In genomic region chr3R:26956376-26957062, dm6 we compare ENCODE assay signal across 1 fruit fly cellular context.
A peak's percentile ranks its signal among the peaks of the same experiment; 100 is the strongest.
TF ChIP-seq lines count a peak whose summit lies in the region.

No protein-coding gene starts in this region.

TF ChIP-seq in whole organism, embryonic, 481 proteins besides CTCF, POLR2A, EP300 and RAD21 (continued from another document and continues in another):
- TF ChIP-seq psq (GFP tag; optimal IDR thresholded peaks at IDR 0.05; lab: Kevin White, UChicago) (no peak), Max (GFP tag; optimal IDR thresholded peaks at IDR 0.05; lab: Kevin White, UChicago) (no peak), dati (GFP tag; IDR thresholded peaks at IDR 0.05; lab: Robert Waterston, UW) (no peak), tll (GFP tag; optimal IDR thresholded peaks at IDR 0.05; lab: Kevin White, UChicago) (no peak), gsb (GFP tag; IDR thresholded peaks at IDR 0.05; lab: Robert Waterston, UW) (no peak), ken (GFP tag; IDR thresholded peaks at IDR 0.05; lab: Robert Waterston, UW) (no peak), CG10979 (tag; optimal IDR thresholded peaks at IDR 0.05; lab: Kevin White, UChicago) (peak; percentile 3), CG13775 (GFP tag; optimal IDR thresholded peaks at IDR 0.05; lab: Kevin White, UChicago) (no peak), Chrac-16 (GFP tag; optimal IDR thresholded peaks at IDR 0.05; lab: Kevin White, UChicago) (no peak), CG9817 (tag; optimal IDR thresholded peaks at IDR 0.05; lab: Kevin White, UChicago) (no peak), crol (GFP tag; IDR thresholded peaks at IDR 0.05; lab: Robert Waterston, UW) (no peak), CG10274 (GFP tag; optimal IDR thresholded peaks at IDR 0.05; lab: Kevin White, UChicago) (no peak), sd (tag; optimal IDR thresholded peaks at IDR 0.05; lab: Kevin White, UChicago) (no peak), lmd (GFP tag; IDR thresholded peaks at IDR 0.05; lab: Robert Waterston, UW) (no peak), pb (GFP tag; optimal IDR thresholded peaks at IDR 0.05; lab: Kevin White, UChicago) (peak; percentile 25), Asciz (GFP tag; optimal IDR thresholded peaks at IDR 0.05; lab: Kevin White, UChicago) (no peak), CG12942 (GFP tag; optimal IDR thresholded peaks at IDR 0.05; lab: Kevin White, UChicago) (no peak), CG4854 (GFP tag; optimal IDR thresholded peaks at IDR 0.05; lab: Kevin White, UChicago) (no peak), CG10959 (GFP tag; IDR thresholded peaks at IDR 0.05; lab: Robert Waterston, UW) (no peak), pfk (GFP tag; optimal IDR thresholded peaks at IDR 0.05; lab: Kevin White, UChicago) (no peak), CG31224 (GFP tag; IDR thresholded peaks at IDR 0.05; lab: Robert Waterston, UW) (no peak), Side (GFP tag; optimal IDR thresholded peaks at IDR 0.05; lab: Kevin White, UChicago) (no peak), HLH54F (GFP tag; optimal IDR thresholded peaks at IDR 0.05; lab: Kevin White, UChicago) (no peak), jing (GFP tag; optimal IDR thresholded peaks at IDR 0.05; lab: Kevin White, UChicago) (no peak), Sry-β (GFP tag; optimal IDR thresholded peaks at IDR 0.05; lab: Kevin White, UChicago) (no peak), CG11398 (GFP tag; optimal IDR thresholded peaks at IDR 0.05; lab: Kevin White, UChicago) (no peak), CG13296 (GFP tag; optimal IDR thresholded peaks at IDR 0.05; lab: Kevin White, UChicago) (no peak), Nf-YA (GFP tag; IDR thresholded peaks at IDR 0.05; lab: Robert Waterston, UW) (no peak), CG14441 (GFP tag; IDR thresholded peaks at IDR 0.05; lab: Robert Waterston, UW) (0 out of 2 replicates have a peak, but pooled peaks have one; percentile 24), Dip3 (GFP tag; optimal IDR thresholded peaks at IDR 0.05; lab: Kevin White, UChicago) (no peak), CG11456 (GFP tag; IDR thresholded peaks at IDR 0.05; lab: Robert Waterston, UW) (0 out of 3 replicates have a peak, but pooled peaks have one; percentile 45), sens (GFP tag; lab: Kevin White, UChicago) (peak; percentile 62), wor (GFP tag; IDR thresholded peaks at IDR 0.05; lab: Robert Waterston, UW) (no peak), HHEX (GFP tag; optimal IDR thresholded peaks at IDR 0.05; lab: Kevin White, UChicago) (no peak), CG32767 (GFP tag; IDR thresholded peaks at IDR 0.05; lab: Robert Waterston, UW) (no peak), CG15514 (GFP tag; optimal IDR thresholded peaks at IDR 0.05; lab: Kevin White, UChicago) (no peak), CG6813 (GFP tag; optimal IDR thresholded peaks at IDR 0.05; lab: Kevin White, UChicago) (no peak), CG1603 (tag; optimal IDR thresholded peaks at IDR 0.05; lab: Kevin White, UChicago) (peak; percentile 3), CG32532 (GFP tag; IDR thresholded peaks at IDR 0.05; lab: Robert Waterston, UW) (no peak), tio (GFP tag; optimal IDR thresholded peaks at IDR 0.05; lab: Kevin White, UChicago) (no peak), grn (GFP tag; optimal IDR thresholded peaks at IDR 0.05; lab: Kevin White, UChicago) (no peak), fd64A (GFP tag; optimal IDR thresholded peaks at IDR 0.05; lab: Kevin White, UChicago) (no peak), prd (optimal IDR thresholded peaks at IDR 0.05; lab: Kevin White, UChicago) (no peak), prd (GFP tag; IDR thresholded peaks at IDR 0.05; lab: Robert Waterston, UW) (no peak), Bteb2 (GFP tag; optimal IDR thresholded peaks at IDR 0.05; lab: Kevin White, UChicago) (no peak), E2f2 (GFP tag; IDR thresholded peaks at IDR 0.05; lab: Robert Waterston, UW) (peak; percentile 21; the same call in 1 of the 2 replicates), CG12219 (GFP tag; optimal IDR thresholded peaks at IDR 0.05; lab: Kevin White, UChicago) (peak; percentile 23), pros (GFP tag; optimal IDR thresholded peaks at IDR 0.05; lab: Kevin White, UChicago) (no peak), CG9876 (GFP tag; optimal IDR thresholded peaks at IDR 0.05; lab: Kevin White, UChicago) (no peak), run (tag; optimal IDR thresholded peaks at IDR 0.05; lab: Kevin White, UChicago) (no peak), esg (GFP tag; conservative IDR thresholded peaks at IDR 0.05; lab: Robert Waterston, UW) (no peak), ase (GFP tag; IDR thresholded peaks at IDR 0.05; lab: Robert Waterston, UW) (no peak), CG7963 (GFP tag; IDR thresholded peaks at IDR 0.05; lab: Robert Waterston, UW; ENCODE audit: partially characterized antibody) (no peak), Nf-YC (tag; optimal IDR thresholded peaks at IDR 0.05; lab: Kevin White, UChicago) (no peak), CG3163 (GFP tag; optimal IDR thresholded peaks at IDR 0.05; lab: Kevin White, UChicago) (no peak), CG14014 (GFP tag; IDR thresholded peaks at IDR 0.05; lab: Robert Waterston, UW) (no peak), nmo (GFP tag; optimal IDR thresholded peaks at IDR 0.05; lab: Kevin White, UChicago) (no peak), CG14860 (GFP tag; IDR thresholded peaks at IDR 0.05; lab: Robert Waterston, UW; ENCODE audit: partially characterized antibody) (no peak), org-1 (GFP tag; optimal IDR thresholded peaks at IDR 0.05; lab: Kevin White, UChicago) (no peak), CG12071 (GFP tag; optimal IDR thresholded peaks at IDR 0.05; lab: Kevin White, UChicago) (no peak), CG7745 (tag; optimal IDR thresholded peaks at IDR 0.05; lab: Kevin White, UChicago) (no peak), hbn (GFP tag; IDR thresholded peaks at IDR 0.05; lab: Robert Waterston, UW; ENCODE audit: partially characterized antibody) (no peak), corto (GFP tag; optimal IDR thresholded peaks at IDR 0.05; lab: Kevin White, UChicago) (no peak), sqz (GFP tag; optimal IDR thresholded peaks at IDR 0.05; lab: Kevin White, UChicago) (peak; percentile 12), insv (GFP tag; optimal IDR thresholded peaks at IDR 0.05; lab: Kevin White, UChicago) (no peak), CG17612 (GFP tag; IDR thresholded peaks at IDR 0.05; lab: Robert Waterston, UW) (no peak), stwl (tag; optimal IDR thresholded peaks at IDR 0.05; lab: Kevin White, UChicago) (no peak), CG14710 (tag; optimal IDR thresholded peaks at IDR 0.05; lab: Kevin White, UChicago) (no peak), CG2875 (GFP tag; optimal IDR thresholded peaks at IDR 0.05; lab: Kevin White, UChicago) (no peak), CG15011 (GFP tag; optimal IDR thresholded peaks at IDR 0.05; lab: Kevin White, UChicago) (no peak), CG12299 (tag; optimal IDR thresholded peaks at IDR 0.05; lab: Kevin White, UChicago) (no peak), CG11504 (tag; optimal IDR thresholded peaks at IDR 0.05; lab: Kevin White, UChicago) (peak; percentile 16), PHDP (tag; optimal IDR thresholded peaks at IDR 0.05; lab: Kevin White, UChicago) (no peak), scrt (GFP tag; optimal IDR thresholded peaks at IDR 0.05; lab: Kevin White, UChicago) (no peak), slbo (GFP tag; IDR thresholded peaks at IDR 0.05; lab: Robert Waterston, UW) (peak; percentile 35; the same call in 1 of the 2 replicates), CG18476 (GFP tag; optimal IDR thresholded peaks at IDR 0.05; lab: Kevin White, UChicago) (peak; percentile 67), ssp (GFP tag; IDR thresholded peaks at IDR 0.05; lab: Robert Waterston, UW) (no peak), CG10543 (GFP tag; optimal IDR thresholded peaks at IDR 0.05; lab: Kevin White, UChicago) (no peak), ash1 (GFP tag; optimal IDR thresholded peaks at IDR 0.05; lab: Kevin White, UChicago) (no peak), CG8290 (GFP tag; optimal IDR thresholded peaks at IDR 0.05; lab: Kevin White, UChicago) (no peak), CG8290 (tag; optimal IDR thresholded peaks at IDR 0.05; lab: Kevin White, UChicago) (peak in 1 of 2 experiments; percentile 24), wek (GFP tag; optimal IDR thresholded peaks at IDR 0.05; lab: Kevin White, UChicago) (peak; percentile 9), NFAT (GFP tag; IDR thresholded peaks at IDR 0.05; lab: Robert Waterston, UW) (no peak), Fer3 (tag; optimal IDR thresholded peaks at IDR 0.05; lab: Kevin White, UChicago) (no peak), Atf3 (GFP tag; optimal IDR thresholded peaks at IDR 0.05; lab: Kevin White, UChicago) (no peak), lola (GFP tag; optimal IDR thresholded peaks at IDR 0.05; lab: Kevin White, UChicago) (no peak), tx (GFP tag; optimal IDR thresholded peaks at IDR 0.05; lab: Kevin White, UChicago) (no peak), CG12769 (tag; optimal IDR thresholded peaks at IDR 0.05; lab: Kevin White, UChicago) (no peak), kni (GFP tag; optimal IDR thresholded peaks at IDR 0.05; lab: Kevin White, UChicago) (no peak), nom (GFP tag; optimal IDR thresholded peaks at IDR 0.05; lab: Kevin White, UChicago) (no peak), ewg (GFP tag; optimal IDR thresholded peaks at IDR 0.05; lab: Kevin White, UChicago) (no peak), CG10209 (GFP tag; optimal IDR thresholded peaks at IDR 0.05; lab: Kevin White, UChicago) (no peak), her (GFP tag; optimal IDR thresholded peaks at IDR 0.05; lab: Kevin White, UChicago) (no peak), Ets97D (GFP tag; optimal IDR thresholded peaks at IDR 0.05; lab: Kevin White, UChicago) (peak; percentile 69), dysf (GFP tag; IDR thresholded peaks at IDR 0.05; lab: Robert Waterston, UW) (peak; percentile 27; the same call in 1 of the 3 replicates), CG2120 (GFP tag; optimal IDR thresholded peaks at IDR 0.05; lab: Kevin White, UChicago) (peak; percentile 10), HLH3B (GFP tag; IDR thresholded peaks at IDR 0.05; lab: Robert Waterston, UW) (no peak), CG12236 (GFP tag; optimal IDR thresholded peaks at IDR 0.05; lab: Kevin White, UChicago) (no peak), nau (GFP tag; optimal IDR thresholded peaks at IDR 0.05; lab: Kevin White, UChicago) (no peak), mirr (GFP tag; optimal IDR thresholded peaks at IDR 0.05; lab: Kevin White, UChicago) (no peak), Oli (tag; optimal IDR thresholded peaks at IDR 0.05; lab: Kevin White, UChicago) (no peak), seq (GFP tag; IDR thresholded peaks at IDR 0.05; lab: Robert Waterston, UW) (0 out of 2 replicates have a peak, but pooled peaks have one; percentile 20), CG10267 (tag; optimal IDR thresholded peaks at IDR 0.05; lab: Kevin White, UChicago) (no peak), vnd (GFP tag; IDR thresholded peaks at IDR 0.05; lab: Robert Waterston, UW; ENCODE audit: partially characterized antibody) (no peak), CrebB (tag; optimal IDR thresholded peaks at IDR 0.05; lab: Kevin White, UChicago) (no peak), HLHmδ (GFP tag; optimal IDR thresholded peaks at IDR 0.05; lab: Kevin White, UChicago) (no peak), Camta (GFP tag; optimal IDR thresholded peaks at IDR 0.05; lab: Kevin White, UChicago) (no peak), CG8944 (GFP tag; optimal IDR thresholded peaks at IDR 0.05; lab: Kevin White, UChicago) (no peak), CG1792 (GFP tag; optimal IDR thresholded peaks at IDR 0.05; lab: Kevin White, UChicago) (no peak), CG17359 (tag; optimal IDR thresholded peaks at IDR 0.05; lab: Kevin White, UChicago) (peak; percentile 2), en (GFP tag; optimal IDR thresholded peaks at IDR 0.05; lab: Kevin White, UChicago) (no peak), CkIIα-i1 (GFP tag; IDR thresholded peaks at IDR 0.05; lab: Robert Waterston, UW) (no peak), slp2 (GFP tag; optimal IDR thresholded peaks at IDR 0.05; lab: Kevin White, UChicago) (no peak), CG9609 (GFP tag; optimal IDR thresholded peaks at IDR 0.05; lab: Kevin White, UChicago) (peak; percentile 25), Sox100B (GFP tag; optimal IDR thresholded peaks at IDR 0.05; lab: Kevin White, UChicago) (no peak), BEAF-32 (GFP tag; optimal IDR thresholded peaks at IDR 0.05; lab: Kevin White, UChicago) (no peak), Rx (GFP tag; IDR thresholded peaks at IDR 0.05; lab: Robert Waterston, UW) (no peak), Oaz (GFP tag; IDR thresholded peaks at IDR 0.05; lab: Robert Waterston, UW) (no peak), bbx (GFP tag; IDR thresholded peaks at IDR 0.05; lab: Robert Waterston, UW; ENCODE audit: partially characterized antibody) (no peak), peb (GFP tag; IDR thresholded peaks at IDR 0.05; lab: Robert Waterston, UW) (no peak), nerfin-2 (GFP tag; IDR thresholded peaks at IDR 0.05; lab: Robert Waterston, UW; ENCODE audit: partially characterized antibody) (no peak), CG6765 (GFP tag; optimal IDR thresholded peaks at IDR 0.05; lab: Kevin White, UChicago) (peak; percentile 36), CG8765 (GFP tag; IDR thresholded peaks at IDR 0.05; lab: Robert Waterston, UW) (peak; percentile 10; the same call in 1 of the 2 replicates), Six4 (GFP tag; optimal IDR thresholded peaks at IDR 0.05; lab: Kevin White, UChicago) (no peak), CG8359 (GFP tag; optimal IDR thresholded peaks at IDR 0.05; lab: Kevin White, UChicago; ENCODE audit: borderline replicate concordance) (no peak), CG15601 (tag; optimal IDR thresholded peaks at IDR 0.05; lab: Kevin White, UChicago) (no peak), CG16813 (GFP tag; IDR thresholded peaks at IDR 0.05; lab: Robert Waterston, UW; ENCODE audit: partially characterized antibody) (no peak), CG17829 (tag; optimal IDR thresholded peaks at IDR 0.05; lab: Kevin White, UChicago) (no peak), odd (GFP tag; optimal IDR thresholded peaks at IDR 0.05; lab: Kevin White, UChicago) (peak; percentile 0), ATbp (GFP tag; optimal IDR thresholded peaks at IDR 0.05; lab: Kevin White, UChicago) (no peak), CG9932 (GFP tag; IDR thresholded peaks at IDR 0.05; lab: Robert Waterston, UW) (no peak), cwo (GFP tag; optimal IDR thresholded peaks at IDR 0.05; lab: Kevin White, UChicago) (no peak), toy (GFP tag; IDR thresholded peaks at IDR 0.05; lab: Robert Waterston, UW) (no peak), CG7357 (GFP tag; IDR thresholded peaks at IDR 0.05; lab: Robert Waterston, UW) (no peak), zf30C (GFP tag; optimal IDR thresholded peaks at IDR 0.05; lab: Kevin White, UChicago) (no peak), Meics (GFP tag; optimal IDR thresholded peaks at IDR 0.05; lab: Kevin White, UChicago) (no peak), Dfd (GFP tag; optimal IDR thresholded peaks at IDR 0.05; lab: Kevin White, UChicago) (no peak), MESR4 (GFP tag; optimal IDR thresholded peaks at IDR 0.05; lab: Kevin White, UChicago) (no peak), z (GFP tag; IDR thresholded peaks at IDR 0.05; lab: Robert Waterston, UW) (no peak)
